Fruit fly (Drosophila melanogaster): ENCODE measurements around the gene del.

Gene del

dm6 chr2L:21158554-21158953 lies 10.2 kb upstream of the del start, which contains the start of the genes Coq3 and Pld3 (continued):
- no peak; the same call in 1 of the 2 replicates for TF ChIP-seq Ravus (GFP tag; IDR thresholded peaks at IDR 0.05)
- peak; percentile 66 for TF ChIP-seq Nf-YC (tag; optimal IDR thresholded peaks at IDR 0.05)
- TF ChIP-seq CG2120 (GFP tag; optimal IDR thresholded peaks at IDR 0.05), result peak; percentile 91
- TF ChIP-seq az2 (GFP tag; optimal IDR thresholded peaks at IDR 0.05), result peak; percentile 88
- no peak for TF ChIP-seq bbx (GFP tag; IDR thresholded peaks at IDR 0.05; ENCODE audit: partially characterized antibody)
- peak; percentile 75 for TF ChIP-seq caup (GFP tag; optimal IDR thresholded peaks at IDR 0.05; ENCODE audit: severe bottlenecking)
- peak; percentile 54 for TF ChIP-seq CG12104 (GFP tag; optimal IDR thresholded peaks at IDR 0.05)
- TF ChIP-seq bab2 (GFP tag; optimal IDR thresholded peaks at IDR 0.05), result peak; percentile 62
- TF ChIP-seq CG4707 (GFP tag; optimal IDR thresholded peaks at IDR 0.05), result peak; percentile 61
- TF ChIP-seq CG8388 (GFP tag; optimal IDR thresholded peaks at IDR 0.05), result peak; percentile 75
- TF ChIP-seq z (GFP tag; IDR thresholded peaks at IDR 0.05), result no peak
- TF ChIP-seq CG9876 (GFP tag; optimal IDR thresholded peaks at IDR 0.05), result peak; percentile 1
- TF ChIP-seq h (optimal IDR thresholded peaks at IDR 0.05), result no peak
- TF ChIP-seq CG8281 (tag; optimal IDR thresholded peaks at IDR 0.05), result peak; percentile 37
- peak; percentile 0 for TF ChIP-seq NK7.1 (GFP tag; optimal IDR thresholded peaks at IDR 0.05)
- TF ChIP-seq lilli (GFP tag; optimal IDR thresholded peaks at IDR 0.05), result peak; percentile 92
- no peak for TF ChIP-seq sima (GFP tag; optimal IDR thresholded peaks at IDR 0.05)
- TF ChIP-seq CG11560 (tag; IDR thresholded peaks at IDR 0.05), result no peak
- peak; percentile 25 for TF ChIP-seq CG3838 (GFP tag; optimal IDR thresholded peaks at IDR 0.05)
- TF ChIP-seq CG18262 (tag; optimal IDR thresholded peaks at IDR 0.05), result peak; percentile 82
- peak; percentile 66 for TF ChIP-seq CG7357 (GFP tag; IDR thresholded peaks at IDR 0.05)
- TF ChIP-seq Awh (GFP tag; IDR thresholded peaks at IDR 0.05), result peak; percentile 69
- peak; percentile 63 for TF ChIP-seq rib (GFP tag; IDR thresholded peaks at IDR 0.05)
- no peak for TF ChIP-seq Sry-β (GFP tag; optimal IDR thresholded peaks at IDR 0.05)
- TF ChIP-seq CG1529 (GFP tag; optimal IDR thresholded peaks at IDR 0.05), result peak; percentile 65
- no peak for TF ChIP-seq CG15011 (GFP tag; optimal IDR thresholded peaks at IDR 0.05)
- peak; percentile 67 for TF ChIP-seq gcm (GFP tag; optimal IDR thresholded peaks at IDR 0.05)
- TF ChIP-seq Ada2b (GFP tag; IDR thresholded peaks at IDR 0.05), result peak; percentile 69
- TF ChIP-seq D19B (GFP tag; optimal IDR thresholded peaks at IDR 0.05), result peak; percentile 68
- peak; percentile 93 for TF ChIP-seq Drgx (GFP tag; IDR thresholded peaks at IDR 0.05)
- TF ChIP-seq MESR4 (GFP tag; optimal IDR thresholded peaks at IDR 0.05), result peak; percentile 16
- TF ChIP-seq CG30403 (GFP tag; optimal IDR thresholded peaks at IDR 0.05), result peak; percentile 88
- TF ChIP-seq sim (GFP tag; IDR thresholded peaks at IDR 0.05), result no peak
- no peak for TF ChIP-seq Hey (tag; optimal IDR thresholded peaks at IDR 0.05)
- peak; percentile 71 for TF ChIP-seq Fer2 (tag; optimal IDR thresholded peaks at IDR 0.05)
- peak; percentile 76 for TF ChIP-seq CG14441 (GFP tag; IDR thresholded peaks at IDR 0.05)
- TF ChIP-seq sens (GFP tag), result peak; percentile 96
- no peak for TF ChIP-seq btn (GFP tag; optimal IDR thresholded peaks at IDR 0.05)
- peak; percentile 89 for TF ChIP-seq ind (GFP tag; optimal IDR thresholded peaks at IDR 0.05)
- TF ChIP-seq lola (GFP tag; optimal IDR thresholded peaks at IDR 0.05), result peak in 1 of 3 experiments; percentile 69
- peak; percentile 81 for TF ChIP-seq CG7556 (GFP tag; optimal IDR thresholded peaks at IDR 0.05)
- TF ChIP-seq Taf1 (GFP tag; IDR thresholded peaks at IDR 0.05), result no peak
- no peak for TF ChIP-seq fru (optimal IDR thresholded peaks at IDR 0.05)
- TF ChIP-seq Oaz (GFP tag; IDR thresholded peaks at IDR 0.05), result 0 out of 2 replicates have a peak, but pooled peaks have one; percentile 20
- TF ChIP-seq Hr3 (GFP tag; optimal IDR thresholded peaks at IDR 0.05), result peak; percentile 74
- TF ChIP-seq CG32772 (GFP tag; IDR thresholded peaks at IDR 0.05), result peak; percentile 73
- TF ChIP-seq NC2β (GFP tag; optimal IDR thresholded peaks at IDR 0.05), result peak; percentile 60
- peak; percentile 48 for TF ChIP-seq Hand (GFP tag; optimal IDR thresholded peaks at IDR 0.05)
- peak; percentile 40 for TF ChIP-seq eyg (GFP tag; optimal IDR thresholded peaks at IDR 0.05)
- no peak for TF ChIP-seq Neu2 (GFP tag; optimal IDR thresholded peaks at IDR 0.05; ENCODE audit: borderline replicate concordance)
- TF ChIP-seq Bdp1 (GFP tag; optimal IDR thresholded peaks at IDR 0.05), result peak; percentile 55
- TF ChIP-seq YL-1 (GFP tag; optimal IDR thresholded peaks at IDR 0.05), result peak; percentile 47
